Fruit fly (Drosophila melanogaster): ENCODE measurements around the gene CG10472.

dm6 chr3L:6050230-6050807 is 12.4 kb downstream of the CG10472 start, which contains the start of gene Jon65Aiii:
- no peak for TF ChIP-seq toe (GFP tag; optimal IDR thresholded peaks at IDR 0.05)
- TF ChIP-seq Clk (GFP tag; optimal IDR thresholded peaks at IDR 0.05) = no peak
- TF ChIP-seq Crg-1 (GFP tag; optimal IDR thresholded peaks at IDR 0.05) = no peak
- TF ChIP-seq CG5204 (GFP tag; optimal IDR thresholded peaks at IDR 0.05) = no peak
- TF ChIP-seq CG11617 (GFP tag; optimal IDR thresholded peaks at IDR 0.05) = no peak
